Worm (Caenorhabditis elegans): Measurements from ENCODE around the gene D1025.1.

The D1025.1 gene

ce11 chrX:14478193-14478592 is 42.4 kb upstream of the D1025.1 start (continued):
- TF ChIP-seq ztf-4 (tag; optimal IDR thresholded peaks at IDR 0.05) (no peak), C34F6.9 (tag; optimal IDR thresholded peaks at IDR 0.05) (peak; percentile 49)

- TF ChIP-seq sma-3 (GFP tag; optimal IDR thresholded peaks at IDR 0.05): peak; percentile 57
- peak in 1 of 2 experiments; percentile 11 for TF ChIP-seq lsy-2 (tag; optimal IDR thresholded peaks at IDR 0.05)
- no peak for TF ChIP-seq nhr-12 (tag; optimal IDR thresholded peaks at IDR 0.05)
- peak; percentile 1 for TF ChIP-seq F13H6.1 (tag; optimal IDR thresholded peaks at IDR 0.05)
- peak; percentile 27 for TF ChIP-seq nhr-21 (tag; optimal IDR thresholded peaks at IDR 0.05)
- TF ChIP-seq crh-2 (tag; optimal IDR thresholded peaks at IDR 0.05): peak; percentile 40
- no peak for TF ChIP-seq lin-13 (GFP tag; optimal IDR thresholded peaks at IDR 0.05)
- TF ChIP-seq gmeb-1 (tag; optimal IDR thresholded peaks at IDR 0.05): peak; percentile 35
- TF ChIP-seq nhr-129 (tag; optimal IDR thresholded peaks at IDR 0.05): peak; percentile 1
- no peak for TF ChIP-seq unc-55 (GFP tag; optimal IDR thresholded peaks at IDR 0.05)
- TF ChIP-seq fos-1 (tag; optimal IDR thresholded peaks at IDR 0.05): peak; percentile 12
- TF ChIP-seq nhr-10 (tag; optimal IDR thresholded peaks at IDR 0.05): no peak
- no peak for TF ChIP-seq nhr-11 (tag; optimal IDR thresholded peaks at IDR 0.05)
- peak; percentile 4 for TF ChIP-seq sma-9 (GFP tag; optimal IDR thresholded peaks at IDR 0.05)
- no peak for TF ChIP-seq sma-9 (tag; optimal IDR thresholded peaks at IDR 0.05)
- TF ChIP-seq mbf-1 (tag; optimal IDR thresholded peaks at IDR 0.05): no peak
Measured at ce11 chrX:14478743-14479428, 41.7 kb upstream of the D1025.1 start, which contains the start of gene M163.11. TSS of gene M163.11 (plus strand) at chrX:14479378.

- TF ChIP-seq ztf-11 (tag; optimal IDR thresholded peaks at IDR 0.05) (no peak), ZK546.5 (tag; optimal IDR thresholded peaks at IDR 0.05) (no peak), ztf-1 (GFP tag; conservative IDR thresholded peaks at IDR 0.05) (no peak), unc-55 (GFP tag; optimal IDR thresholded peaks at IDR 0.05) (peak; percentile 79), snpc-4 (tag; optimal IDR thresholded peaks at IDR 0.05) (peak; percentile 89), nhr-11 (tag; optimal IDR thresholded peaks at IDR 0.05) (no peak), ztf-4 (tag; optimal IDR thresholded peaks at IDR 0.05) (peak; percentile 36), fos-1 (tag; optimal IDR thresholded peaks at IDR 0.05) (peak; percentile 73), sma-9 (GFP tag; optimal IDR thresholded peaks at IDR 0.05) (peak; percentile 84), sma-9 (tag; optimal IDR thresholded peaks at IDR 0.05) (no peak), R02D3.7 (tag; optimal IDR thresholded peaks at IDR 0.05) (no peak), lsy-2 (tag; optimal IDR thresholded peaks at IDR 0.05) (peak; percentile 58 to 84), zag-1 (tag; optimal IDR thresholded peaks at IDR 0.05) (peak; percentile 13), alr-1 (tag; optimal IDR thresholded peaks at IDR 0.05) (no peak), gmeb-1 (tag; optimal IDR thresholded peaks at IDR 0.05) (peak; percentile 79), nhr-21 (tag; optimal IDR thresholded peaks at IDR 0.05) (peak; percentile 80), sma-3 (GFP tag; optimal IDR thresholded peaks at IDR 0.05) (peak; percentile 84), aly-2 (tag; optimal IDR thresholded peaks at IDR 0.05) (no peak), sem-4 (tag; optimal IDR thresholded peaks at IDR 0.05) (peak; percentile 59), Y55F3AM.14 (GFP tag; optimal IDR thresholded peaks at IDR 0.05) (peak; percentile 8), C34F6.9 (tag; optimal IDR thresholded peaks at IDR 0.05) (peak; percentile 62), nhr-77 (tag; optimal IDR thresholded peaks at IDR 0.05) (no peak), dmd-4 (tag; optimal IDR thresholded peaks at IDR 0.05) (no peak), nhr-237 (tag; optimal IDR thresholded peaks at IDR 0.05) (no peak), nhr-23 (tag; optimal IDR thresholded peaks at IDR 0.05) (no peak), elt-1 (tag; optimal IDR thresholded peaks at IDR 0.05) (no peak), skn-1 (tag; optimal IDR thresholded peaks at IDR 0.05) (no peak), nhr-129 (tag; optimal IDR thresholded peaks at IDR 0.05) (peak; percentile 80), F13H6.1 (tag; optimal IDR thresholded peaks at IDR 0.05) (peak; percentile 89), lin-13 (GFP tag; optimal IDR thresholded peaks at IDR 0.05) (peak; percentile 89), unc-62 (GFP tag; optimal IDR thresholded peaks at IDR 0.05) (no peak), ceh-16 (tag; optimal IDR thresholded peaks at IDR 0.05) (peak; percentile 69), mab-5 (tag; optimal IDR thresholded peaks at IDR 0.05) (peak; percentile 82), elt-3 (tag; optimal IDR thresholded peaks at IDR 0.05) (no peak), nhr-6 (tag; optimal IDR thresholded peaks at IDR 0.05) (peak; percentile 48), mbf-1 (tag; optimal IDR thresholded peaks at IDR 0.05) (no peak), blmp-1 (tag; optimal IDR thresholded peaks at IDR 0.05; ENCODE audit: insufficient read depth) (peak; percentile 25), ama-1 (optimal IDR thresholded peaks at IDR 0.05) (no peak), lin-39 (tag; optimal IDR thresholded peaks at IDR 0.05) (no peak), nhr-25 (tag; optimal IDR thresholded peaks at IDR 0.05) (peak; percentile 82), mdl-1 (tag; optimal IDR thresholded peaks at IDR 0.05) (peak; percentile 0 to 48), lin-11 (tag; optimal IDR thresholded peaks at IDR 0.05) (peak; percentile 84), egl-27 (tag; optimal IDR thresholded peaks at IDR 0.05) (peak; percentile 77), crh-2 (tag; optimal IDR thresholded peaks at IDR 0.05) (peak; percentile 85)
Measured at ce11 chrX:14480248-14480647, 40.3 kb upstream of the D1025.1 start, which contains the start of gene gfi-3. TSS of gene gfi-3 (plus strand) at chrX:14480572.

All from whole organism, L2 larva.